Worm (Caenorhabditis elegans) whole organism, L4/young adult: ENCODE measurements around the gene lin-3.

Experiments used
- W03F9.2 ChIP-seq: fragments of 150-350 bp; optimal IDR thresholded peaks from 2 replicates; lab custom pipeline; 2014; ENCODE audit warnings: missing biosample characterization, missing genetic modification characterization
- dao-5 ChIP-seq: sonication (generic microtip); optimal IDR thresholded peaks from 2 replicates; lab custom pipeline; 2016; ENCODE audit warnings: missing genotype, missing genetic modification characterization, moderate library complexity, missing compliant biosample characterization
- him-1 ChIP-seq: sonication (generic microtip); optimal IDR thresholded peaks from 2 replicates; lab custom pipeline; 2016; ENCODE audit warnings: missing genotype, missing genetic modification reagents, missing genetic modification characterization, missing compliant biosample characterization

Gene lin-3

ce11 chrIV:11100271-11100670, 46.2 kb downstream of the lin-3 start, which contains the start of gene str-3:
str-3 (minus strand) TSS chrIV:11100371.
- TF ChIP-seq dao-5 (tag; lab: Kevin White, UChicago) = no peak
- TF ChIP-seq W03F9.2 (tag; lab: Kevin White, UChicago) = no peak
- no peak for TF ChIP-seq him-1 (tag; lab: Kevin White, UChicago)

- no peak for TF ChIP-seq W03F9.2 (tag; lab: Kevin White, UChicago)
These were observed 47.3 kb downstream of the lin-3 start, which contains the start of gene srlf-18 for ce11 chrIV:11101383-11101782. srlf-18 (minus strand) TSS chrIV:11101483.

ce11 chrIV:11102608-11103007, 48.5 kb downstream of the lin-3 start, which contains the start of gene srlf-17:
srlf-17 (minus strand) TSS chrIV:11102708.
- TF ChIP-seq dao-5 (tag; lab: Kevin White, UChicago) = no peak
- TF ChIP-seq him-1 (tag; lab: Kevin White, UChicago) = no peak
- TF ChIP-seq W03F9.2 (tag; lab: Kevin White, UChicago) = no peak

ce11 chrIV:11103501-11103900, 49.4 kb downstream of the lin-3 start:
- TF ChIP-seq him-1 (tag; lab: Kevin White, UChicago) (no peak), dao-5 (tag; lab: Kevin White, UChicago) (no peak), W03F9.2 (tag; lab: Kevin White, UChicago) (no peak)

ce11 chrIV:11105724-11106123, 51.6 kb downstream of the lin-3 start, which contains the start of gene srlf-24:
srlf-24 (minus strand) TSS chrIV:11105824.
- TF ChIP-seq him-1 (tag; lab: Kevin White, UChicago) (no peak), dao-5 (tag; lab: Kevin White, UChicago) (no peak), W03F9.2 (tag; lab: Kevin White, UChicago) (no peak)

DNA sequence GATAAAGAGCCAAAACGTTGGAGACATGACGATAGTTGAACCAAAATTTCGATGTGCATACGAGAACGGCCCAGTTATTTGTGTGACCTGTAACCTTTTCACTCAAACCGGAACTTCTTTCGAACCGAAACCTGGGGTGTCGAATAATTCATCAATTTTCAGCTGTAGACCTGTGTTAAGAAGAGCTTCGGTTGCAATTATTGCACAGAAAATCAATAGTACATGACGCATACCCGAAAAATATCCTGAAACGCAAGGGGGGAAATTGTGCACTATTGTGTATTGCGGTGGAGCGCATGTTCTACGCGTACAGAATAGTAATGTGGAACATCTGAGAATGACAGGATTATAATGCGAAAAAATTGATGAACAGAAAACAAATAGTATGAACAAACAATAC, 55.7 kb downstream of the lin-3 start, which contains the start of gene pigk-1:
Gene pigk-1 (minus strand): TSS at position 248 of the 400 bp plus-strand sequence.
- TF ChIP-seq W03F9.2 (tag; lab: Kevin White, UChicago) (no peak), him-1 (tag; lab: Kevin White, UChicago) (no peak), dao-5 (tag; lab: Kevin White, UChicago) (no peak)

DNA sequence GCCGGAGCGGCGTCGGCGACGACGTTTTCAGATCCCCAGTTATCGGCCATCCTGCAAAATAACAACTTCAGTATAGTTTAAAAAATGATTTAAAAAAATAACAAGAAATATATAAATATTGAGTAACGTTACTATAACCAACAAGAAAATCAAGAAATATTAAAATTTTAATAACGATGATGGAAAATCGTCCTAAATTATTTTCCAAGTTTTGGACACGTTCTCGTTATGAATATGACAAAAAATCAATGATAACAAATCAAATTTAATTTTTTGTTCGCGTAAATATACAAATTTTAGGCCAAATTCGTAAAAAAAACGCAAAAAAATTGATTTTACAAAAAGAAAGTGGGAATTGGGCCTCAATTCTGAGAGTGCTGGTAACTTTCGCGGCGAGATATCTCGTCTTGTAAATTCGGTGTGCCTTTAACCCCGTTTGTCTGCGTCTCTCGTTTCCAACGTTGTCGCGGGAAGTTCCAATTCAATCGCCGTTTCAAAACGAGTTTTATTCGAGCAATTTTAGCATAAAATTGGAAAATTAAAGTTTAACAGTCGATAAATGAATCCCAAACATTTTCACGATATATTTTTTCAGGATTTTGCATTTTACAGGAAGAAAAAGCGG, 57.0 kb downstream of the lin-3 start, which contains the start of gene rps-5:
Gene rps-5 (minus strand): TSS at position 51 of the 625 bp plus-strand sequence.
- TF ChIP-seq W03F9.2 (tag; lab: Kevin White, UChicago) (peak; percentile 71), him-1 (tag; lab: Kevin White, UChicago) (no peak), dao-5 (tag; lab: Kevin White, UChicago) (no peak)

- no peak for TF ChIP-seq W03F9.2 (tag; lab: Kevin White, UChicago)
- TF ChIP-seq him-1 (tag; lab: Kevin White, UChicago) = no peak
- TF ChIP-seq dao-5 (tag; lab: Kevin White, UChicago) = no peak
These were observed 57.8 kb downstream of the lin-3 start for ce11 chrIV:11111898-11112297.

DNA sequence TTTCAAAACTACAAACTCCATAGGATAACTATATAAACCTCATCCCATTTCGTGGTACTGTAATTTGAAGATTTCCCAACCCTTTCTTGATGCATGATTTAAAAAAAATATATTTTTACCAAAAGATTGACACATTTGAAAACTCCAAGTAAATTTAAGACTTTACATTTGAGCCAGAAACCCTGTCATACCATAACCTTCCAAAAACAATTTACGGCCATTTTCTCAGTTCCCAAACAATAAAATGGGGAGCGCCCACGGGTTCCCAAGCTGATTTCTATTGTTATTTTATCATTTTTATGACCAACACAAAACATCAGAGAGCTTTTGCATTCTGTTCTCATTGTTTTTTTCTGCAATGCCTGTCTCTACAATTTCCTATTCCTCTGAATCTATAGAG, 58.5 kb downstream of the lin-3 start, which contains the start of gene clc-9:
Gene clc-9 (plus strand): TSS at position 301 of the 400 bp plus-strand sequence.
- TF ChIP-seq dao-5 (tag; lab: Kevin White, UChicago) (no peak), him-1 (tag; lab: Kevin White, UChicago) (no peak), W03F9.2 (tag; lab: Kevin White, UChicago) (no peak)
